Worm (Caenorhabditis elegans): ENCODE results near the gene fbxa-67.

The fbxa-67 gene

DNA sequence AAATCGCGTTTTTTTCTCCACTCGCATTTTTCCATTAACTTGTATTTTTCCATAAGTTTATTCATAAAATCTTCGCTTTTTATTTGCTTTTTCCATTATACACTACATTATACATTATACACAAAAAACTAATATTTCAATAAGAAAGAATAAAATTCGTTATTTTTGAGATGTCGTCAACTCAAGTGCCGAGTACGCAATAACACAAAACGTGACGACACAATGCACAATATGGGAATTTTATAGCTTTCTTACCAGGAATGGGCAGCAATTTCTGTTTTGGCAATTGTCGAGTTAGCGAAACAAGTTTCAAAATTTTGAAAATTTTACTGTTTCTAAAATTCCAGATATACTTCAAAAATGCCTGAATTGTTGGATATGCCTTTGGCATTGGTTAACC, 1.7 kb upstream of the fbxa-67 start, which contains the start of gene fbxa-10:
Gene fbxa-10 (plus strand): TSS at position 207 of the 400 bp plus-strand sequence.
- TF ChIP-seq ztf-11 (tag; optimal IDR thresholded peaks at IDR 0.05) (no peak), dmd-6 (GFP tag; IDR thresholded peaks at IDR 0.05) (no peak), spr-3 (GFP tag; optimal IDR thresholded peaks at IDR 0.05) (no peak), php-3 (GFP tag; IDR thresholded peaks at IDR 0.05) (no peak), nhr-11 (tag; optimal IDR thresholded peaks at IDR 0.05) (no peak), madf-5 (GFP tag; IDR thresholded peaks at IDR 0.05) (no peak), T20F7.1 (GFP tag; optimal IDR thresholded peaks at IDR 0.05) (no peak), daf-8 (GFP tag; IDR thresholded peaks at IDR 0.05) (no peak), nhr-237 (tag; optimal IDR thresholded peaks at IDR 0.05) (no peak)

DNA sequence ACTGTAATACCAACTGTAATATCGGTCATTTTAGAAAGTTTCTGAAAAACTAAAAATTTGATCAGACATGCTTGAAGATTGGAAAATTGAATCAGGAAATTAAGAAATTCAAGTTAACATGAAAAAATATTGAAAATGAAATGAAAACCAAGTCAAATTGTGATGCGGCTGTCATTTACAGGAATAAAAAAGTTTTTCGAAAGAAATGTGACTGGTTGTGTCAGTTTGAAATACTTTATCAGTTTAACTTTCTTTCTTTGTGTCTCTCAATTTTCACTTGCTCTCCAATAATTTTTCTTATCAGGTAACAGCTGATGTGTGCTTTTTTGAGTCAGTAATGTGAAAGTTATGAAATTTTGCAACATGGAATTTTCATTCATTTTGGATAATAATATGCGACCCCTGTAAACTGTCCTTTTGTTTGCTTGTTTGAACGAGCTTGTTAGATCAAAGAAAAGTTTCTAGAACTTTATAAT, 4.2 kb downstream of the fbxa-67 start, which contains the start of gene fbxa-60:
Gene fbxa-60 (minus strand): TSS at position 51 of the 476 bp plus-strand sequence.
- TF ChIP-seq zip-2 (tag; optimal IDR thresholded peaks at IDR 0.05) (peak; percentile 75), nhr-102 (tag; optimal IDR thresholded peaks at IDR 0.05) (no peak), hlh-11 (tag; optimal IDR thresholded peaks at IDR 0.05) (peak; percentile 82), Y75B8A.6 (GFP tag; IDR thresholded peaks at IDR 0.05) (no peak), fkh-10 (GFP tag; optimal IDR thresholded peaks at IDR 0.05) (no peak), ztf-7 (tag; optimal IDR thresholded peaks at IDR 0.05) (no peak), T20F7.1 (GFP tag; optimal IDR thresholded peaks at IDR 0.05) (peak; percentile 54), dve-1 (tag; optimal IDR thresholded peaks at IDR 0.05; ENCODE audit: insufficient read depth) (peak; percentile 63), cey-2 (tag; optimal IDR thresholded peaks at IDR 0.05; ENCODE audit: borderline replicate concordance, insufficient read depth) (no peak), lin-13 (GFP tag; optimal IDR thresholded peaks at IDR 0.05) (no peak), zfp-3 (GFP tag; conservative IDR thresholded peaks at IDR 0.05) (no peak), daf-12 (tag; optimal IDR thresholded peaks at IDR 0.05) (no peak), tra-1 (GFP tag; IDR thresholded peaks at IDR 0.05) (peak; percentile 66; the same call in 1 of the 2 replicates), madf-5 (GFP tag; IDR thresholded peaks at IDR 0.05) (no peak), Y48G9A.11 (GFP tag; IDR thresholded peaks at IDR 0.05) (no peak), unc-39 (tag; optimal IDR thresholded peaks at IDR 0.05) (no peak), dmd-6 (GFP tag; IDR thresholded peaks at IDR 0.05) (peak; percentile 95), F37D6.2 (tag; optimal IDR thresholded peaks at IDR 0.05) (no peak), daf-16 (GFP tag; optimal IDR thresholded peaks at IDR 0.05) (no peak), daf-16 (tag; optimal IDR thresholded peaks at IDR 0.05) (peak; percentile 53), unc-62 (GFP tag; optimal IDR thresholded peaks at IDR 0.05 in 1 of 2) (no peak), unc-62 (tag; optimal IDR thresholded peaks at IDR 0.05) (no peak), saeg-2 (GFP tag; IDR thresholded peaks at IDR 0.05) (no peak), php-3 (GFP tag; IDR thresholded peaks at IDR 0.05) (peak; percentile 80), vab-7 (GFP tag; IDR thresholded peaks at IDR 0.05) (no peak), nhr-77 (tag; optimal IDR thresholded peaks at IDR 0.05) (peak; percentile 12), dmd-9 (GFP tag; IDR thresholded peaks at IDR 0.05) (no peak), nhr-111 (GFP tag; optimal IDR thresholded peaks at IDR 0.05) (no peak), rbr-2 (tag; optimal IDR thresholded peaks at IDR 0.05) (no peak), mdt-29 (GFP tag; IDR thresholded peaks at IDR 0.05) (no peak), lin-1 (GFP tag; IDR thresholded peaks at IDR 0.05) (peak; percentile 36; the same call in 1 of the 2 replicates), snpc-1.2 (GFP tag; IDR thresholded peaks at IDR 0.05) (no peak), aha-1 (tag) (no peak), daf-8 (GFP tag; IDR thresholded peaks at IDR 0.05) (no peak), pqm-1 (tag; optimal IDR thresholded peaks at IDR 0.05) (peak; percentile 76), F26F4.8 (GFP tag; conservative IDR thresholded peaks at IDR 0.05) (no peak), hmg-1.1 (GFP tag; IDR thresholded peaks at IDR 0.05) (no peak), hlh-30 (tag; optimal IDR thresholded peaks at IDR 0.05; ENCODE audit: insufficient read depth) (peak; percentile 16), spr-3 (GFP tag; optimal IDR thresholded peaks at IDR 0.05) (no peak), F49E8.2 (tag; optimal IDR thresholded peaks at IDR 0.05; ENCODE audit: borderline replicate concordance) (no peak), nhr-28 (tag; optimal IDR thresholded peaks at IDR 0.05) (peak; percentile 61), F44E2.7 (GFP tag; IDR thresholded peaks at IDR 0.05) (no peak)

Data from whole organism, L4 larva.